Fruit fly (Drosophila melanogaster) whole organism, prepupa: ENCODE results near the gene tefu.
A peak's percentile ranks its signal among the peaks of the same experiment; 100 is the strongest.

Experiments
- Blimp-1 ChIP-seq: fragments of 200-800 bp; sonication (Bioruptor generic); optimal IDR thresholded peaks from 3 replicates; lab custom pipeline; 2017; ENCODE audit warnings: missing biosample characterization, missing genetic modification characterization, mild to moderate bottlenecking, moderate library complexity, missing genetic modification reagents
- CG10631 ChIP-seq: fragments of 200-800 bp; sonication (Bioruptor generic); optimal IDR thresholded peaks from 2 replicates; lab custom pipeline; 2016; ENCODE audit warnings: missing biosample characterization, missing genetic modification characterization
- CG11762 ChIP-seq: fragments of 200-800 bp; sonication (Bioruptor generic); optimal IDR thresholded peaks from 3 replicates; lab custom pipeline; 2016; ENCODE audit warnings: missing biosample characterization, missing genetic modification characterization; ENCODE audit not compliant: insufficient read depth
- CG1621 ChIP-seq: fragments of 200-800 bp; sonication (Bioruptor generic); optimal IDR thresholded peaks from 3 replicates; lab custom pipeline; 2018; ENCODE audit warnings: missing biosample characterization, mild to moderate bottlenecking, missing genetic modification characterization
- CG32006 ChIP-seq: fragments of 200-800 bp; sonication (Bioruptor generic); optimal IDR thresholded peaks from 3 replicates; lab custom pipeline; 2017; ENCODE audit warnings: missing biosample characterization, mild to moderate bottlenecking, missing genetic modification characterization
- CG34406 ChIP-seq: fragments of 200-800 bp; sonication (Bioruptor generic); optimal IDR thresholded peaks from 3 replicates; lab custom pipeline; 2016; ENCODE audit warnings: missing biosample characterization, missing genetic modification characterization
- CG3919 ChIP-seq: fragments of 200-800 bp; sonication (Bioruptor generic); optimal IDR thresholded peaks from 3 replicates; lab custom pipeline; 2016; ENCODE audit warnings: missing biosample characterization, missing genetic modification characterization
- CG6163 ChIP-seq: fragments of 200-800 bp; sonication (Bioruptor generic); IDR thresholded peaks from 3 replicates; pipeline ENCODE4 v1.3.6; 2022; ENCODE audit warnings: missing biosample characterization, missing genetic modification characterization
- CG6276 ChIP-seq: fragments of 200-800 bp; sonication (Bioruptor generic); optimal IDR thresholded peaks from 2 replicates; lab custom pipeline; 2017; ENCODE audit warnings: missing biosample characterization, mild to moderate bottlenecking, missing genetic modification characterization
- CG6808 ChIP-seq: fragments of 200-800 bp; sonication (Bioruptor generic); optimal IDR thresholded peaks from 3 replicates; lab custom pipeline; 2017; ENCODE audit warnings: missing biosample characterization, missing genetic modification characterization, mild to moderate bottlenecking, moderate library complexity, missing genetic modification reagents
- CG6854 ChIP-seq: fragments of 200-800 bp; sonication (Bioruptor generic); optimal IDR thresholded peaks from 2 replicates; lab custom pipeline; 2017; ENCODE audit warnings: missing biosample characterization, mild to moderate bottlenecking, missing genetic modification characterization
- CG7368 ChIP-seq: fragments of 200-800 bp; sonication (Bioruptor generic); optimal IDR thresholded peaks from 3 replicates; lab custom pipeline; 2016; ENCODE audit warnings: missing biosample characterization, missing genetic modification characterization
- CG8119 ChIP-seq: fragments of 200-800 bp; sonication (Bioruptor generic); IDR thresholded peaks from 3 replicates; pipeline ENCODE4 v1.3.6; 2022; ENCODE audit warnings: missing biosample characterization, missing genetic modification characterization
- CG8632 ChIP-seq: fragments of 200-800 bp; sonication (Bioruptor generic); optimal IDR thresholded peaks from 3 replicates; lab custom pipeline; 2016; ENCODE audit warnings: missing biosample characterization, missing genetic modification characterization
- Eip75B ChIP-seq: fragments of 200-800 bp; sonication (Bioruptor generic); optimal IDR thresholded peaks from 3 replicates; lab custom pipeline; 2016; ENCODE audit warnings: missing biosample characterization, missing genetic modification characterization
- Ets21C ChIP-seq: fragments of 200-800 bp; sonication (Bioruptor generic); optimal IDR thresholded peaks from 3 replicates; lab custom pipeline; 2016; ENCODE audit warnings: missing biosample characterization, missing genetic modification characterization
- Ets96B ChIP-seq: fragments of 200-800 bp; optimal IDR thresholded peaks from 2 replicates; lab custom pipeline; 2019; ENCODE audit warnings: missing biosample characterization, mild to moderate bottlenecking, missing genetic modification characterization, moderate library complexity
- Hr38 ChIP-seq: sonication (Bioruptor generic); optimal IDR thresholded peaks from 2 replicates; lab custom pipeline; 2016; ENCODE audit warnings: missing biosample characterization, missing genetic modification characterization
- Hr39 ChIP-seq: fragments of 200-800 bp; sonication (Bioruptor generic); optimal IDR thresholded peaks from 2 replicates; lab custom pipeline; 2016; ENCODE audit warnings: missing biosample characterization, missing genetic modification characterization
- Met ChIP-seq: fragments of 200-800 bp; sonication (Bioruptor generic); optimal IDR thresholded peaks from 3 replicates; lab custom pipeline; 2016; ENCODE audit warnings: missing biosample characterization, missing genetic modification characterization
- OdsH ChIP-seq: fragments of 200-800 bp; sonication (Bioruptor generic); optimal IDR thresholded peaks from 3 replicates; lab custom pipeline; 2016; ENCODE audit warnings: missing biosample characterization, missing genetic modification characterization
- Smox ChIP-seq: fragments of 200-800 bp; sonication (Bioruptor generic); optimal IDR thresholded peaks from 3 replicates; lab custom pipeline; 2016; ENCODE audit warnings: missing biosample characterization, missing genetic modification characterization
- Sox14 ChIP-seq: fragments of 200-800 bp; sonication (Bioruptor generic); optimal IDR thresholded peaks from 3 replicates; lab custom pipeline; 2016; ENCODE audit warnings: missing biosample characterization, missing genetic modification characterization
- Sox15 ChIP-seq: fragments of 200-800 bp; sonication (Bioruptor generic); optimal IDR thresholded peaks from 3 replicates; lab custom pipeline; 2016; ENCODE audit warnings: missing biosample characterization, missing genetic modification characterization
- acj6 ChIP-seq: fragments of 200-800 bp; sonication (Bioruptor generic); optimal IDR thresholded peaks from 3 replicates; lab custom pipeline; 2016; ENCODE audit warnings: missing biosample characterization, missing genetic modification characterization
- cyc ChIP-seq: fragments of 200-800 bp; sonication (Bioruptor generic); optimal IDR thresholded peaks from 3 replicates; lab custom pipeline; 2016; ENCODE audit warnings: missing biosample characterization, missing genetic modification characterization
- dac ChIP-seq: fragments of 200-800 bp; sonication (Bioruptor generic); optimal IDR thresholded peaks from 2 replicates; lab custom pipeline; 2017; ENCODE audit warnings: missing biosample characterization, mild to moderate bottlenecking, missing genetic modification characterization
- eg ChIP-seq: fragments of 200-800 bp; sonication (Bioruptor generic); IDR thresholded peaks from 3 replicates; pipeline ENCODE4 v1.3.6; 2022; ENCODE audit warnings: missing biosample characterization, missing genetic modification characterization
- esn ChIP-seq: fragments of 200-800 bp; sonication (Bioruptor generic); optimal IDR thresholded peaks from 2 replicates; lab custom pipeline; 2016; ENCODE audit warnings: missing biosample characterization, mild to moderate bottlenecking, missing genetic modification characterization, moderate library complexity
- fkh ChIP-seq: fragments of 200-800 bp; sonication (Bioruptor generic); optimal IDR thresholded peaks from 3 replicates; lab custom pipeline; 2017; ENCODE audit warnings: missing biosample characterization, mild to moderate bottlenecking, missing genetic modification characterization, moderate library complexity
- pdm3 ChIP-seq: fragments of 200-800 bp; sonication (Bioruptor generic); optimal IDR thresholded peaks from 3 replicates; lab custom pipeline; 2016; ENCODE audit warnings: missing biosample characterization, missing genetic modification characterization
- salr ChIP-seq, 2 experiments: fragments of 200-800 bp; sonication (Bioruptor generic); optimal IDR thresholded peaks; 3 replicates each; lab custom pipeline; 2016 to 2018; ENCODE audit warnings: missing biosample characterization in 2 of 2, missing genetic modification characterization in 2 of 2, mild to moderate bottlenecking in 1 of 2
- spab ChIP-seq: fragments of 200-800 bp; sonication (Bioruptor generic); optimal IDR thresholded peaks from 2 replicates; lab custom pipeline; 2017; ENCODE audit warnings: missing biosample characterization, mild to moderate bottlenecking, missing genetic modification characterization, missing genetic modification reagents
- svp ChIP-seq: fragments of 200-800 bp; sonication (Bioruptor generic); peaks from one replicate; lab custom pipeline; 2016; ENCODE audit warnings: missing biosample characterization, missing genetic modification characterization
- topi ChIP-seq: fragments of 200-800 bp; sonication (Bioruptor generic); optimal IDR thresholded peaks from 3 replicates; lab custom pipeline; 2016; ENCODE audit warnings: missing biosample characterization, missing genetic modification characterization

tefu gene

dm6 chr3R:15275158-15275623, 33.2 kb upstream of the tefu start, which contains the start of the genes Cp190 and CG4338 (continued):
- TF ChIP-seq CG6163 (GFP tag; lab: Robert Waterston, UW) (peak; percentile 96), esn (GFP tag; lab: Kevin White, UChicago) (peak; percentile 98), cyc (GFP tag; lab: Kevin White, UChicago) (peak; percentile 97), CG32006 (peak; percentile 98), Blimp-1 (GFP tag; lab: Kevin White, UChicago) (peak; percentile 93), fkh (no peak), OdsH (GFP tag; lab: Kevin White, UChicago) (peak; percentile 98), acj6 (GFP tag; lab: Kevin White, UChicago) (peak; percentile 97), CG10631 (no peak), CG34406 (peak; percentile 97), salr (GFP tag; optimal IDR thresholded peaks at IDR 0.05; lab: Kevin White, UChicago) (peak; percentile 28 to 92), CG6276 (no peak), svp (GFP tag; lab: Kevin White, UChicago) (peak; percentile 99), Hr38 (GFP tag; lab: Kevin White, UChicago) (no peak), Ets96B (tag; lab: Kevin White, UChicago) (peak; percentile 98), Met (GFP tag; lab: Kevin White, UChicago) (peak; percentile 96), CG11762 (GFP tag; lab: Kevin White, UChicago) (peak; percentile 93), CG8119 (GFP tag; lab: Robert Waterston, UW) (peak; percentile 98), Sox15 (GFP tag; lab: Kevin White, UChicago) (peak; percentile 96), spab (GFP tag; lab: Kevin White, UChicago) (peak; percentile 94), CG3919 (GFP tag; lab: Kevin White, UChicago) (peak; percentile 98), eg (GFP tag; lab: Robert Waterston, UW) (peak; percentile 97), Eip75B (GFP tag; lab: Kevin White, UChicago) (peak; percentile 96), Smox (GFP tag; lab: Kevin White, UChicago) (peak; percentile 97), pdm3 (GFP tag; lab: Kevin White, UChicago) (peak; percentile 97), CG7368 (GFP tag; lab: Kevin White, UChicago) (peak; percentile 96), Sox14 (GFP tag; lab: Kevin White, UChicago) (peak; percentile 97), CG1621 (tag; lab: Kevin White, UChicago) (peak; percentile 93), CG6854 (GFP tag; lab: Kevin White, UChicago) (peak; percentile 94), CG6808 (GFP tag; lab: Kevin White, UChicago) (peak; percentile 98)
- TF ChIP-seq, all 60 proteins: peak for 51

dm6 chr3R:15268856-15269255, 26.8 kb upstream of the tefu start:
- TF ChIP-seq Sox14 (GFP tag; lab: Kevin White, UChicago) (no peak), CG6163 (GFP tag; lab: Robert Waterston, UW) (no peak), Hr38 (GFP tag; lab: Kevin White, UChicago) (no peak), CG6276 (no peak)

dm6 chr3R:15268426-15268825, 26.4 kb upstream of the tefu start, which contains the start of the genes CG14864 and Zip88E:
TSS of gene CG14864 (minus strand) at chr3R:15268538.
TSS of gene Zip88E (plus strand) at chr3R:15268662.
- TF ChIP-seq CG34406 (no peak), CG3919 (GFP tag; lab: Kevin White, UChicago) (no peak), CG6854 (GFP tag; lab: Kevin White, UChicago) (no peak), dac (GFP tag; lab: Kevin White, UChicago) (no peak), spab (GFP tag; lab: Kevin White, UChicago) (no peak), CG8632 (GFP tag; lab: Kevin White, UChicago) (no peak), topi (no peak), Ets21C (no peak), pdm3 (GFP tag; lab: Kevin White, UChicago) (no peak), Hr39 (GFP tag; lab: Kevin White, UChicago) (no peak)
